Fruit fly (Drosophila melanogaster) whole organism, embryonic: ENCODE measurements around the gene CG10725.
A peak's percentile ranks its signal among the peaks of the same experiment; 100 is the strongest.

Experiments used
- Adf1 ChIP-seq: fragments of 200-800 bp; sonication (Bioruptor generic); IDR thresholded peaks from 2 replicates; pipeline ENCODE4 v1.3.6; 2022; ENCODE audit warnings: missing biosample characterization, missing genetic modification characterization
- CG10366 ChIP-seq: fragments of 200-800 bp; sonication (Bioruptor generic); IDR thresholded peaks from 2 replicates; pipeline ENCODE4 v1.3.6; 2022; ENCODE audit warnings: missing biosample characterization, missing genetic modification characterization
- CG10462 ChIP-seq: fragments of 200-800 bp; sonication (Bioruptor generic); optimal IDR thresholded peaks from 2 replicates; lab custom pipeline; 2016; ENCODE audit warnings: missing biosample characterization, missing genetic modification characterization
- CG12942 ChIP-seq: fragments of 200-800 bp; sonication (Bioruptor generic); optimal IDR thresholded peaks from 3 replicates; lab custom pipeline; 2016; ENCODE audit warnings: missing biosample characterization, missing genetic modification characterization
- CG13123 ChIP-seq: fragments of 200-800 bp; sonication (Bioruptor generic); optimal IDR thresholded peaks from 2 replicates; lab custom pipeline; 2016; ENCODE audit warnings: missing biosample characterization, missing genetic modification characterization
- CG13775 ChIP-seq: fragments of 200-800 bp; sonication (Bioruptor generic); optimal IDR thresholded peaks from 3 replicates; lab custom pipeline; 2017; ENCODE audit warnings: missing biosample characterization, mild to moderate bottlenecking, missing genetic modification characterization
- CG17802 ChIP-seq: fragments of 200-800 bp; sonication (Bioruptor generic); optimal IDR thresholded peaks from 2 replicates; lab custom pipeline; 2018; ENCODE audit warnings: missing biosample characterization, mild to moderate bottlenecking, missing genetic modification characterization, moderate library complexity
- CG2116 ChIP-seq: fragments of 200-800 bp; sonication (Bioruptor generic); optimal IDR thresholded peaks from 3 replicates; lab custom pipeline; 2018; ENCODE audit warnings: missing biosample characterization, mild to moderate bottlenecking, missing genetic modification characterization
- CG2202 ChIP-seq: fragments of 200-800 bp; sonication (Bioruptor generic); optimal IDR thresholded peaks from 2 replicates; lab custom pipeline; 2018; ENCODE audit warnings: missing biosample characterization, mild to moderate bottlenecking, missing genetic modification characterization
- CG3065 ChIP-seq: fragments of 200-800 bp; sonication (Bioruptor generic); optimal IDR thresholded peaks from 2 replicates; lab custom pipeline; 2016; ENCODE audit warnings: missing biosample characterization, missing genetic modification characterization
- CG32767 ChIP-seq: fragments of 200-800 bp; sonication (Bioruptor generic); IDR thresholded peaks from 2 replicates; pipeline ENCODE4 v1.3.6; 2022; ENCODE audit warnings: missing biosample characterization, missing genetic modification characterization
- CG32772 ChIP-seq: fragments of 200-800 bp; sonication (Bioruptor generic); IDR thresholded peaks from 2 replicates; pipeline ENCODE4 v1.3.6; 2022; ENCODE audit warnings: missing biosample characterization, missing genetic modification characterization
- CG4328 ChIP-seq: fragments of 200-800 bp; sonication (Bioruptor generic); optimal IDR thresholded peaks from 3 replicates; lab custom pipeline; 2017; ENCODE audit warnings: missing biosample characterization, missing genetic modification reagents, missing genetic modification characterization
- CG4820 ChIP-seq: fragments of 200-800 bp; sonication (Bioruptor generic); optimal IDR thresholded peaks from 3 replicates; lab custom pipeline; 2016; ENCODE audit warnings: missing biosample characterization, missing genetic modification characterization
- CG7372 ChIP-seq: fragments of 200-800 bp; sonication (Bioruptor generic); IDR thresholded peaks from 2 replicates; pipeline ENCODE4 v1.3.6; 2022; ENCODE audit warnings: missing biosample characterization, missing genetic modification characterization
- CG8281 ChIP-seq: fragments of 200-800 bp; sonication (Bioruptor generic); optimal IDR thresholded peaks from 2 replicates; lab custom pipeline; 2018; ENCODE audit warnings: missing biosample characterization, mild to moderate bottlenecking, missing genetic modification characterization, moderate library complexity
- CG8765 ChIP-seq: fragments of 200-800 bp; sonication (Bioruptor generic); IDR thresholded peaks from 2 replicates; pipeline ENCODE4 v1.3.6; 2022; ENCODE audit warnings: missing biosample characterization, missing genetic modification characterization
- CG8944 ChIP-seq: fragments of 200-800 bp; sonication (Bioruptor generic); optimal IDR thresholded peaks from 3 replicates; lab custom pipeline; 2016; ENCODE audit warnings: missing biosample characterization, missing genetic modification characterization
- CG9797 ChIP-seq: fragments of 200-800 bp; sonication (Bioruptor generic); optimal IDR thresholded peaks from 3 replicates; lab custom pipeline; 2018; ENCODE audit warnings: missing biosample characterization, mild to moderate bottlenecking, missing genetic modification characterization
- CHES-1-like ChIP-seq: fragments of 200-800 bp; sonication (Bioruptor generic); optimal IDR thresholded peaks from 2 replicates; lab custom pipeline; 2016; ENCODE audit warnings: missing biosample characterization, missing genetic modification characterization
- Chrac-16 ChIP-seq: fragments of 200-800 bp; sonication (Bioruptor generic); optimal IDR thresholded peaks from 3 replicates; lab custom pipeline; 2016; ENCODE audit warnings: missing biosample characterization, missing genetic modification characterization
- E2f2 ChIP-seq: fragments of 200-800 bp; sonication (Bioruptor generic); IDR thresholded peaks from 2 replicates; pipeline ENCODE4 v1.3.6; 2022; ENCODE audit warnings: missing biosample characterization, missing genetic modification characterization
- GATAe ChIP-seq: fragments of 200-800 bp; sonication (Bioruptor generic); conservative IDR thresholded peaks from 2 replicates; pipeline ENCODE4 v1.3.6; 2022; ENCODE audit warnings: missing biosample characterization, missing genetic modification characterization
- Hey ChIP-seq: fragments of 200-800 bp; sonication (Bioruptor generic); optimal IDR thresholded peaks from 3 replicates; lab custom pipeline; 2018; ENCODE audit warnings: missing biosample characterization, mild to moderate bottlenecking, missing genetic modification characterization
- Hr51 ChIP-seq, 2 experiments: fragments of 200-800 bp; sonication (Bioruptor generic); optimal IDR thresholded peaks; 2 replicates in 1 of 2; 3 replicates in 1 of 2; lab custom pipeline; 2016 to 2018; ENCODE audit warnings: missing biosample characterization in 2 of 2, missing genetic modification characterization in 2 of 2, mild to moderate bottlenecking in 1 of 2, moderate library complexity in 1 of 2
- Lhr ChIP-seq: fragments of 200-800 bp; sonication (Bioruptor generic); optimal IDR thresholded peaks from 3 replicates; lab custom pipeline; 2017; ENCODE audit warnings: mild to moderate bottlenecking, missing biosample characterization, missing genetic modification reagents, missing genetic modification characterization
- NC2β ChIP-seq: fragments of 200-800 bp; sonication (Bioruptor generic); optimal IDR thresholded peaks from 2 replicates; lab custom pipeline; 2016; ENCODE audit warnings: missing biosample characterization, missing genetic modification characterization
- NK7.1 ChIP-seq: fragments of 200-800 bp; sonication (Bioruptor generic); optimal IDR thresholded peaks from 3 replicates; lab custom pipeline; 2016; ENCODE audit warnings: missing biosample characterization, missing genetic modification characterization
- Oaz ChIP-seq: fragments of 200-800 bp; sonication (Bioruptor generic); IDR thresholded peaks from 2 replicates; pipeline ENCODE4 v1.3.6; 2022; ENCODE audit warnings: missing biosample characterization, missing genetic modification characterization
- Poxn ChIP-seq: fragments of 200-800 bp; sonication (Bioruptor generic); IDR thresholded peaks from 2 replicates; pipeline ENCODE4 v1.3.6; 2022; ENCODE audit warnings: missing biosample characterization, missing genetic modification characterization
- Sox100B ChIP-seq: fragments of 200-800 bp; sonication (Bioruptor generic); optimal IDR thresholded peaks from 3 replicates; lab custom pipeline; 2018; ENCODE audit warnings: missing biosample characterization, mild to moderate bottlenecking, missing genetic modification characterization
- ac ChIP-seq: fragments of 200-800 bp; sonication (Bioruptor generic); optimal IDR thresholded peaks from 3 replicates; lab custom pipeline; 2017; ENCODE audit warnings: missing biosample characterization, mild to moderate bottlenecking, missing genetic modification characterization
- btn ChIP-seq: fragments of 200-800 bp; sonication (Bioruptor generic); optimal IDR thresholded peaks from 2 replicates; lab custom pipeline; 2016; ENCODE audit warnings: missing biosample characterization, missing genetic modification characterization
- corto ChIP-seq: fragments of 200-800 bp; sonication (Bioruptor generic); optimal IDR thresholded peaks from 2 replicates; lab custom pipeline; 2016; ENCODE audit warnings: missing biosample characterization, mild to moderate bottlenecking, missing genetic modification characterization, moderate library complexity
- crol ChIP-seq: fragments of 200-800 bp; sonication (Bioruptor generic); IDR thresholded peaks from 2 replicates; pipeline ENCODE4 v1.3.6; 2022; ENCODE audit warnings: missing biosample characterization, missing genetic modification characterization
- grn ChIP-seq: fragments of 200-800 bp; sonication (Bioruptor generic); optimal IDR thresholded peaks from 3 replicates; lab custom pipeline; 2017; ENCODE audit warnings: missing biosample characterization, missing genetic modification characterization
- gro ChIP-seq: fragments of 200-800 bp; sonication (Bioruptor generic); optimal IDR thresholded peaks from 2 replicates; lab custom pipeline; 2016; ENCODE audit warnings: missing biosample characterization, missing genetic modification characterization
- hb ChIP-seq: fragments of 200-800 bp; sonication (Bioruptor generic); IDR thresholded peaks from 3 replicates; pipeline ENCODE4 v1.3.6; 2022; ENCODE audit warnings: missing biosample characterization, missing genetic modification characterization; ENCODE audit not compliant: partially characterized antibody
- kay ChIP-seq: fragments of 200-800 bp; sonication (Bioruptor generic); optimal IDR thresholded peaks from 2 replicates; lab custom pipeline; 2016; ENCODE audit warnings: missing biosample characterization, missing genetic modification characterization
- lmd ChIP-seq: fragments of 200-800 bp; sonication (Bioruptor generic); IDR thresholded peaks from 2 replicates; pipeline ENCODE4 v1.3.6; 2022; ENCODE audit warnings: missing biosample characterization, missing genetic modification characterization
- luna ChIP-seq: fragments of 200-800 bp; sonication (Bioruptor generic); optimal IDR thresholded peaks from 2 replicates; lab custom pipeline; 2016; ENCODE audit warnings: missing biosample characterization, missing genetic modification characterization
- pfk ChIP-seq: fragments of 200-800 bp; sonication (Bioruptor generic); optimal IDR thresholded peaks from 2 replicates; lab custom pipeline; 2018; ENCODE audit warnings: missing biosample characterization, mild to moderate bottlenecking, missing genetic modification characterization, moderate library complexity
- sim ChIP-seq: fragments of 200-800 bp; sonication (Bioruptor generic); IDR thresholded peaks from 2 replicates; pipeline ENCODE4 v1.3.6; 2022; ENCODE audit warnings: missing biosample characterization, missing genetic modification characterization
- slp2 ChIP-seq: fragments of 200-800 bp; sonication (Bioruptor generic); optimal IDR thresholded peaks from 2 replicates; lab custom pipeline; 2016; ENCODE audit warnings: missing biosample characterization, missing genetic modification characterization
- so ChIP-seq: fragments of 200-800 bp; sonication (Bioruptor generic); IDR thresholded peaks from 3 replicates; pipeline ENCODE4 v1.3.6; 2022; ENCODE audit warnings: missing biosample characterization, missing genetic modification characterization
- ssp ChIP-seq: fragments of 200-800 bp; sonication (Bioruptor generic); IDR thresholded peaks from 2 replicates; pipeline ENCODE4 v1.3.6; 2022; ENCODE audit warnings: missing biosample characterization, missing genetic modification characterization
- tio ChIP-seq: fragments of 200-800 bp; sonication (Bioruptor generic); optimal IDR thresholded peaks from 2 replicates; lab custom pipeline; 2017; ENCODE audit warnings: missing biosample characterization, missing genetic modification characterization, inconsistent platforms
- unc-4 ChIP-seq: fragments of 200-800 bp; sonication (Bioruptor generic); IDR thresholded peaks from 2 replicates; pipeline ENCODE4 v1.3.6; 2022; ENCODE audit warnings: missing biosample characterization, missing genetic modification characterization; ENCODE audit not compliant: partially characterized antibody
- zfh2 ChIP-seq: fragments of 200-800 bp; sonication (Bioruptor generic); optimal IDR thresholded peaks from 2 replicates; lab custom pipeline; 2016; ENCODE audit warnings: missing biosample characterization, missing genetic modification characterization

Gene CG10725

DNA sequence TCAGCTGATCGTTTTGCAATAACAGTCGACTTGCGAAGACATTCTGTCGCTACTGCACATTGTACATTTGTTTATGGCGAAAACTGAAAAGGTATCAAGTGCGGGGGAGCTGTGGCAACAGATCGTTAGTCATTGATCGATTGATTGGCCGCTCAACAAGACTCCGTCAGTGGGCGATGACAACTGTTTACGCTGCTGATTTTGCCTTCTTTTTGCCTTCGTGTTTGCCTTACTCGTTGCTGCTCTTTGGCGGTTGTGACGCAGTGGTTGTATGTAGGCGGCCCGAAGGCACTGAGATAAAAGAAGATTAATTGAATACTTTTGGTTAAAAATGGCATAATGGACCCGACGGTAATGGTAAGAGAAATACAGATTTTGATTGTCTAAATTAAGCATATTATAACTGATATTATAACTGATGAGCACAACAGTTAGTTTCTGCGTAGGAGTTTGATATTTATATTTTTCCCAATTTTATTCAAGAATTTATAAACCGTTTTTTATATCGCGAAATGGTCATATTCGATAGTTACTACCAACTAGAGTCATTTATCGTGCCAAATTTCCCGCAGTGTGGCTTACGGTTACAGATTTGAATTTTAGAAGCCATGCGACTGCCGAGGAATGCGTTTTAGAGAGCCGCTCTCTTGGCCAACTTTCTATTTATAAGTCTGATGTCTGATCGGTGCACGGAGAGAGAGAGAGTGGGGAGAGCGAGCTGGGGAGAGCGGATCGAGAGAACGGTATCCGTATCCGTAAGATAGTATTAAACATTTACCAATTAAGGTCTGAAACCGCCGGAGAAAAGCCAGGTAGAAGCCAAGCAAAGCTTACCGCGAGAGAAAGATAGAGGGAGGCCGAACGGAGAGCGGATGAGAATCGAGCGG, 39.1 kb downstream of the CG10725 start:
- TF ChIP-seq Chrac-16 (GFP tag; lab: Kevin White, UChicago): peak; percentile 80
- TF ChIP-seq CHES-1-like (GFP tag; lab: Kevin White, UChicago): peak; percentile 11
- TF ChIP-seq CG10462 (GFP tag; lab: Kevin White, UChicago): peak; percentile 62
- peak; percentile 20 for TF ChIP-seq NC2β (GFP tag; lab: Kevin White, UChicago)
- TF ChIP-seq unc-4 (GFP tag; lab: Robert Waterston, UW): peak; percentile 64; the same call in 1 of the 2 replicates
- TF ChIP-seq Oaz: peak; percentile 55
- peak; percentile 39 for TF ChIP-seq NK7.1 (GFP tag; lab: Kevin White, UChicago)
- TF ChIP-seq grn (GFP tag; lab: Kevin White, UChicago): peak; percentile 21
- TF ChIP-seq CG13123 (GFP tag; lab: Kevin White, UChicago): peak; percentile 56
- peak; percentile 59 for TF ChIP-seq CG8944 (GFP tag; lab: Kevin White, UChicago)
- TF ChIP-seq CG12942 (GFP tag; lab: Kevin White, UChicago): peak; percentile 81
- peak; percentile 88 for TF ChIP-seq CG4328 (GFP tag; lab: Kevin White, UChicago)
- TF ChIP-seq sim (GFP tag; lab: Robert Waterston, UW): peak; percentile 76; the same call in 1 of the 2 replicates
- no peak for TF ChIP-seq pfk (GFP tag; lab: Kevin White, UChicago)
- TF ChIP-seq Lhr: peak; percentile 65
- TF ChIP-seq CG8765 (GFP tag; lab: Robert Waterston, UW): no peak
- peak; percentile 61 for TF ChIP-seq CG17802 (tag; lab: Kevin White, UChicago)
- peak; percentile 90 for TF ChIP-seq CG4820 (GFP tag; lab: Kevin White, UChicago)
- peak; percentile 90 for TF ChIP-seq tio (GFP tag; lab: Kevin White, UChicago)
- TF ChIP-seq CG9797: peak; percentile 7
- no peak for TF ChIP-seq luna (GFP tag; lab: Kevin White, UChicago)
- TF ChIP-seq Hey (tag; lab: Kevin White, UChicago): no peak
- TF ChIP-seq hb (GFP tag; lab: Robert Waterston, UW): no peak
- peak; percentile 86 for TF ChIP-seq CG32772 (GFP tag; lab: Robert Waterston, UW)
- peak; percentile 73 for TF ChIP-seq Poxn (GFP tag; lab: Robert Waterston, UW)
- peak; percentile 71; the same call in 1 of the 2 replicates for TF ChIP-seq CG7372 (GFP tag; lab: Robert Waterston, UW)
- TF ChIP-seq gro (GFP tag; lab: Kevin White, UChicago): no peak
- peak; percentile 68; the same call in 2 of the 3 replicates for TF ChIP-seq so (GFP tag; lab: Robert Waterston, UW)
- TF ChIP-seq CG2116 (GFP tag; lab: Kevin White, UChicago): peak; percentile 55
- TF ChIP-seq ssp (GFP tag; lab: Robert Waterston, UW): peak; percentile 82
- peak; percentile 91 for TF ChIP-seq CG13775 (GFP tag; lab: Kevin White, UChicago)
- TF ChIP-seq corto: peak; percentile 73
- peak; percentile 71 for TF ChIP-seq CG2202 (tag; lab: Kevin White, UChicago)
- peak; percentile 6 for TF ChIP-seq slp2 (GFP tag; lab: Kevin White, UChicago)
- TF ChIP-seq Sox100B (GFP tag; lab: Kevin White, UChicago): peak; percentile 96
- TF ChIP-seq Hr51 (GFP tag; optimal IDR thresholded peaks at IDR 0.05; lab: Kevin White, UChicago): peak; percentile 57 to 95
- TF ChIP-seq crol: peak; percentile 62
- TF ChIP-seq kay (GFP tag; lab: Kevin White, UChicago): peak; percentile 81
- TF ChIP-seq CG3065: peak; percentile 63
- TF ChIP-seq GATAe (GFP tag; lab: Robert Waterston, UW): peak; percentile 13; the same call in 1 of the 2 replicates
- TF ChIP-seq E2f2: peak; percentile 54; the same call in 1 of the 2 replicates
- TF ChIP-seq ac (GFP tag; lab: Kevin White, UChicago): no peak
- TF ChIP-seq lmd (GFP tag; lab: Robert Waterston, UW): peak; percentile 92
- TF ChIP-seq Adf1 (GFP tag; lab: Robert Waterston, UW): peak; percentile 23; the same call in 1 of the 2 replicates
- peak; percentile 72 for TF ChIP-seq CG8281 (tag; lab: Kevin White, UChicago)
- TF ChIP-seq btn (GFP tag; lab: Kevin White, UChicago): no peak
- TF ChIP-seq zfh2 (GFP tag; lab: Kevin White, UChicago): peak; percentile 71
- peak; percentile 81 for TF ChIP-seq CG10366 (GFP tag; lab: Robert Waterston, UW)
- peak; percentile 91 for TF ChIP-seq CG32767
